Worm (Caenorhabditis elegans): ENCODE data around the gene F54G2.1.

Gene F54G2.1

ce11 chrX:2664273-2664672, at the start of gene F54G2.1:
Gene F54G2.1, minus strand, starts transcription at chrX:2664373.
- no peak for TF ChIP-seq W03F9.2 (tag; optimal IDR thresholded peaks at IDR 0.05)
- TF ChIP-seq him-1 (tag; optimal IDR thresholded peaks at IDR 0.05) = no peak
- no peak for TF ChIP-seq dao-5 (tag; optimal IDR thresholded peaks at IDR 0.05)

- TF ChIP-seq him-1 (tag; optimal IDR thresholded peaks at IDR 0.05) = no peak
- no peak for TF ChIP-seq dao-5 (tag; optimal IDR thresholded peaks at IDR 0.05)
Observed at ce11 chrX:2712984-2713383, 48.8 kb upstream of the F54G2.1 start.

DNA sequence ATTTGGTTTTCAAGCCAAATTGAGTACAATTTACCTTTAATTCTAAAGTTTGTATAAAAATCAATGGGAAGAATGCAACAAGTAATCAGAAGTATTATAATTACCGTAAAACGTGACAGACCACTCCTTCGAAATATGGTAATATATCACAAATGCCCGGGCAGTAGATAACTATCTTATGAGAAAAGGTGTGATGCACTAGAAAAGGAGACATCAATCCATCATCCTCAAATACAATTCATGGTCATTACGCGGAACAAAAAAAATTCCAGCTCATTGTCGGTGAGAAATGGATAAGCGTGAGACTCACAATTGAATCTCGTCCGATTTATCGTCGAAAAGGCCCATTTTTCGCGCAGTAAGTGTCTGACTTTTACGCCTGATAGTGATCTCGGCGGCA, 45.0 kb upstream of the F54G2.1 start:
- no peak for TF ChIP-seq W03F9.2 (tag; optimal IDR thresholded peaks at IDR 0.05)
- no peak for TF ChIP-seq dao-5 (tag; optimal IDR thresholded peaks at IDR 0.05)

DNA sequence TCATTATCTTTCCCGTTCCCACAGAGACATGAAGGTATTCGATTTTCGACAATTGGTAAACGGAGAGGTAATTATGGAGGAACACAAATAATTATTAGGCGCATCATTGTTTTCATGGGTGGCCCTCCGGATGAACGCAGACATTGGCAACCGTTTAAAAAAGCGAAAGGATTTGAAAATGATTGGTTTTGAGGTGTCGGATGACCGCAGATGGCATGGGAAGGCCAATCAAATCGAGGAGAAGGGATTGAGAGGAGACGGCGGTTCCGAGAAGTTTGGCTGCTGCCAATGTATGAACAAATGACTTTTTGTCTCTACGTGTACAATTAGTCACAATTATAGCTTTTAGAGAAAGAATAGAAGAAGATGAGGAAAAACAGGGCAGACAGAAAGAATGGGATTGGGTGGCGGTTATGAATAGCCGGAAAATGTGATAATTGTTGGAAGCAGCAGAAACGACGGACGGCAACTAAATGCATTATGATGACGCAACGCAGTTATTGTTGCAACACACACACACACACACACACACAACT, 43.4 kb upstream of the F54G2.1 start:
- TF ChIP-seq him-1 (tag; optimal IDR thresholded peaks at IDR 0.05) = no peak
- TF ChIP-seq dao-5 (tag; optimal IDR thresholded peaks at IDR 0.05) = no peak
- TF ChIP-seq W03F9.2 (tag; optimal IDR thresholded peaks at IDR 0.05) = no peak

DNA sequence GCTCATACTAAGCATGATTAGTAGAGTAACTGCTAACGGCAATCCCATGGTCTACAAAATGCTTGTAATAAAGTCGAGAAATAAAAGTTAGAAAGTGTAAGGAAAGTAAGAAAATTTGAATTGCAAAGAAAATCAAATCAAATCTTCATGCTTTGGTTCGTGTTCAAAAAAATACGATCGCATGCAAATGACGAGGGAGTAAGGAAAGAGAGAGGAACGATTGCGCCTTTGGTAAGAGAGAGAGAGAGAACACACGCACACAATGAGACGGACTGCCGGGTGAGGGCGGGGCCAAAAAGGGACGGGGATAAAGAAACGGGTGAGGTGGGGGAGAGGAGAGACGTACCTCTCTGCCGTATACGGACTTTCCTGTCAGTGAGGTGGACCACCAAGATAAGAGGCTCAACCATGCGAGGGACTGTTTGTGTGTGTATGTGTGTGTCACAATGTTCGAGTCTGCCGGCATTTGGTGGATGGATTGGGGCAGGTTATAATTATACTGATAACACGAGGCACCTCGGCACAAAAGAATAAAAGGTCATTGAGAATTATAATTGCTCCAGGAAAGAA, 41.7 kb upstream of the F54G2.1 start, which contains the start of gene igcm-3:
igcm-3 (minus strand) TSS at position 51 of the 570 bp plus-strand sequence.
- no peak for TF ChIP-seq dao-5 (tag; optimal IDR thresholded peaks at IDR 0.05)

DNA sequence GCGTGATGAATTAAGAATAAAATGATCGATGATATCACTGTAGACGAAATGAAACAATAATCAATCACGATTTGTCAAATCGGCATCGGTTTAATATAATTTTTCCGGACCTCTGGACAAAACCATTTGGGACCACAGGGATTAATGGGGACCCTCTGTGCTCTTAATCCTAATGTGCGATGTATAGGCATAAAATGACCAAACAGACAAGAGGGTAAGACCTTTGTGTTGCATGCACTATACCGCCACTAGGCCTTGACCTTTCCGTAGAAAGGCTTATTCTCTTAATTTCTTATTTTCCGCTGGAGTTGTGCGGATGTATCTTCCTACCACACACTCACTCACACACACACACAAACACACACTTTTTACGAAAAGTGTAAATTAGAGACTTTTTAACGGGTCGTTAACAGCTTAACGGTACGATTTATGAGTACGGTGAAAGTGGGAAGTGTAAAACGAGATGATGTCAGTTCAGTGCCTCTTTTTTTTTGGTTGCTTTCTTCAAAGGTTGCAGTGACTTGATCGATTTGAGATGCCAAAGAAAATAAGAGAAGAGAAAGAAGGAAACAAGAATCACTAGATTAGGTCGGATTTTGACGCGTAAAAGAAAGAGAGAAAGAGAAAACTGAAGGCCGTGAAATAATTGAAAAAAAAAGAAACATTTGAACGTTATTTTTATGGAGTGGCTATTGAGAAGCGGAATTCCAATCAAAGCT, 40.8 kb upstream of the F54G2.1 start:
- no peak for TF ChIP-seq dao-5 (tag; optimal IDR thresholded peaks at IDR 0.05)
- no peak for TF ChIP-seq him-1 (tag; optimal IDR thresholded peaks at IDR 0.05)
- no peak for TF ChIP-seq W03F9.2 (tag; optimal IDR thresholded peaks at IDR 0.05)

DNA sequence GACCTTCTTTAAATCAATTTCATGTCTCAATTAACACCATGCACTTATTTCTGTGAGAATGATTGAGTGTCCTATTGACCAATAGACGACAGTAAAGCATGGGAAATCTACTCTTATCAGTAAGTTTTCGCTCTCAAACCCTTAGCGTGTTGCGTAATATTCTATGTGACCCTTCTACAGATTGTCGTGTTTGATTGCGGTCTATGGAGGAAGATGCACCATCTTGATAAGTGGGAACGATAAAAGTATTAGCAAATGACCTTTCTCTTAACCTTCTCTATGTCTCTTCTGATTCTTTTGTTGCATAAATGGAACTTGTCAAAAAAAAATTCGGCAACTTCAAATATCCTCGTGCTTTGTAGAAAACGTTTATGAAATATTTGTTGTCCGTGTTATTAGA, 39.7 kb upstream of the F54G2.1 start:
- no peak for TF ChIP-seq dao-5 (tag; optimal IDR thresholded peaks at IDR 0.05)

DNA sequence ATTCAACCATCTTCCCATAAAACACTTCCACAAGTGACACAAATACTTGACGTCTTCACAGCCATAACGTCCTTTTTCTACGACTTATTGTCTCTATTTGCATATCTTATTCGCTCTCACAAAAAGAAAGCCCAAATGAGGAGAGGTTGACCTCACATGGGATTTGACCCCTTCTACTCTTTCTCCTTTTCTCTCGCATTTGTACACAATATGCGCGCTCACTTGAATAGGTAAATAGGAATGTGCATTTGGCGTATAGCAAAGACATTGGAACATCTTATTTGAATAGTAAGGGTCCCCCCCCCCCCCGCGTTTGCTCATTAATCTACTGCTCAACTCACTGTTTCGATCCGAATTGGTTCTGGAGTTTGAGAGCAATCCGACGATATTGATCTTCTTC, 36.5 kb upstream of the F54G2.1 start:
- no peak for TF ChIP-seq W03F9.2 (tag; optimal IDR thresholded peaks at IDR 0.05)
- no peak for TF ChIP-seq him-1 (tag; optimal IDR thresholded peaks at IDR 0.05)
- no peak for TF ChIP-seq dao-5 (tag; optimal IDR thresholded peaks at IDR 0.05)

ce11 chrX:2698197-2698800, 34.1 kb upstream of the F54G2.1 start:
- TF ChIP-seq W03F9.2 (tag; optimal IDR thresholded peaks at IDR 0.05) (no peak), him-1 (tag; optimal IDR thresholded peaks at IDR 0.05) (no peak), dao-5 (tag; optimal IDR thresholded peaks at IDR 0.05) (no peak)

ce11 chrX:2697645-2698044, 33.5 kb upstream of the F54G2.1 start:
- TF ChIP-seq W03F9.2 (tag; optimal IDR thresholded peaks at IDR 0.05) = no peak
- no peak for TF ChIP-seq him-1 (tag; optimal IDR thresholded peaks at IDR 0.05)
- TF ChIP-seq dao-5 (tag; optimal IDR thresholded peaks at IDR 0.05) = no peak

ce11 chrX:2696563-2696962, 32.4 kb upstream of the F54G2.1 start:
- TF ChIP-seq W03F9.2 (tag; optimal IDR thresholded peaks at IDR 0.05) (no peak), him-1 (tag; optimal IDR thresholded peaks at IDR 0.05) (no peak), dao-5 (tag; optimal IDR thresholded peaks at IDR 0.05) (no peak)

DNA sequence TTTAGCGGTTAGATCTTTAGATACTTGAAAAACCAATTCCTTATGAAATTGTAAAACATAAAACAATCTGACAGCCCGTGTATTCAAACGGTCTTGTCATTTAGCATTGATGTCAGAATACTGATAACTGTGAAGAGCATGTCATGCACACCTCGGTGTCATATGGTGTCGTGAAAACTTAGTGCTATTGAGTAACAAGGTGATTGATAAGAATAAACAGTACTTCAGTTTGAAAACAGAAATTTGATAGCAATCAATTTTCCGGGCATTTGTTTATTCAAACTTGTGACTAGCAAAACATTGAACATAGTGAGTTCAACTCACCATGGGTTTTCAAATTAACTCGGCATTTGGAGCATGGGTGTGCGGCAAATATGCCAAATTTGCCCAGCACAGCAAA, 31.1 kb upstream of the F54G2.1 start:
- TF ChIP-seq dao-5 (tag; optimal IDR thresholded peaks at IDR 0.05) (no peak), him-1 (tag; optimal IDR thresholded peaks at IDR 0.05) (no peak), W03F9.2 (tag; optimal IDR thresholded peaks at IDR 0.05) (no peak)

ce11 chrX:2694725-2695124, 30.6 kb upstream of the F54G2.1 start, which contains the start of gene T02C5.1:
Gene T02C5.1, plus strand, starts transcription at chrX:2694923.
- TF ChIP-seq W03F9.2 (tag; optimal IDR thresholded peaks at IDR 0.05) (no peak), dao-5 (tag; optimal IDR thresholded peaks at IDR 0.05) (no peak), him-1 (tag; optimal IDR thresholded peaks at IDR 0.05) (no peak)

- TF ChIP-seq W03F9.2 (tag; optimal IDR thresholded peaks at IDR 0.05) (no peak), him-1 (tag; optimal IDR thresholded peaks at IDR 0.05) (no peak), dao-5 (tag; optimal IDR thresholded peaks at IDR 0.05) (no peak)
Observed at ce11 chrX:2693026-2693425, 28.9 kb upstream of the F54G2.1 start.
